Fruit fly (Drosophila melanogaster) whole organism, embryonic: ENCODE results near the gene CG16753.
A peak's percentile ranks its signal among the peaks of the same experiment; 100 is the strongest.

Source experiments
- Bgb ChIP-seq: fragments of 200-800 bp; sonication (Bioruptor generic); IDR thresholded peaks from 2 replicates; pipeline ENCODE4 v1.3.6; 2022; ENCODE audit warnings: missing biosample characterization, missing genetic modification characterization; ENCODE audit not compliant: partially characterized antibody
- Bteb2 ChIP-seq: fragments of 200-800 bp; sonication (Bioruptor generic); optimal IDR thresholded peaks from 2 replicates; lab custom pipeline; 2016; ENCODE audit warnings: missing biosample characterization, missing genetic modification characterization
- CG10209 ChIP-seq: fragments of 200-800 bp; sonication (Bioruptor generic); optimal IDR thresholded peaks from 3 replicates; lab custom pipeline; 2017; ENCODE audit warnings: missing biosample characterization, mild to moderate bottlenecking, missing genetic modification characterization, missing genetic modification reagents
- CG1024 ChIP-seq: fragments of 200-800 bp; sonication (Bioruptor generic); IDR thresholded peaks from 2 replicates; pipeline ENCODE4 v1.3.6; 2022; ENCODE audit warnings: missing biosample characterization, missing genetic modification characterization
- CG10543 ChIP-seq: fragments of 200-800 bp; sonication (Bioruptor generic); optimal IDR thresholded peaks from 3 replicates; lab custom pipeline; 2017; ENCODE audit warnings: missing biosample characterization, mild to moderate bottlenecking, missing genetic modification characterization, moderate library complexity
- CG10654 ChIP-seq: fragments of 200-800 bp; sonication (Bioruptor generic); optimal IDR thresholded peaks from 2 replicates; lab custom pipeline; 2016; ENCODE audit warnings: missing biosample characterization, missing genetic modification characterization
- CG11247 ChIP-seq: fragments of 200-800 bp; sonication (Bioruptor generic); IDR thresholded peaks from 2 replicates; pipeline ENCODE4 v1.3.6; 2022; ENCODE audit warnings: missing biosample characterization, missing genetic modification characterization
- CG11695 ChIP-seq: fragments of 200-800 bp; sonication (Bioruptor generic); IDR thresholded peaks from 3 replicates; pipeline ENCODE4 v1.3.6; 2022; ENCODE audit warnings: missing biosample characterization, missing genetic modification characterization
- CG11723 ChIP-seq: fragments of 200-800 bp; sonication (Bioruptor generic); optimal IDR thresholded peaks from 2 replicates; lab custom pipeline; 2017; ENCODE audit warnings: missing biosample characterization, mild to moderate bottlenecking, missing genetic modification characterization
- CG12236 ChIP-seq: fragments of 200-800 bp; sonication (Bioruptor generic); optimal IDR thresholded peaks from 2 replicates; lab custom pipeline; 2016; ENCODE audit warnings: missing biosample characterization, missing genetic modification characterization
- CG1233 ChIP-seq: fragments of 200-800 bp; sonication (Bioruptor generic); optimal IDR thresholded peaks from 4 replicates; lab custom pipeline; 2018; ENCODE audit warnings: missing biosample characterization, mild to moderate bottlenecking, missing genetic modification characterization
- CG17328 ChIP-seq: fragments of 200-800 bp; sonication (Bioruptor generic); IDR thresholded peaks from 2 replicates; pipeline ENCODE4 v1.3.6; 2022; ENCODE audit warnings: missing biosample characterization, missing genetic modification characterization
- CG17361 ChIP-seq: fragments of 200-800 bp; sonication (Bioruptor generic); IDR thresholded peaks from 3 replicates; pipeline ENCODE4 v1.3.6; 2022; ENCODE audit warnings: missing biosample characterization, missing genetic modification characterization
- CG17912 ChIP-seq: fragments of 200-800 bp; sonication (Bioruptor generic); optimal IDR thresholded peaks from 2 replicates; lab custom pipeline; 2018; ENCODE audit warnings: missing biosample characterization, mild to moderate bottlenecking, missing genetic modification characterization
- CG3065 ChIP-seq: fragments of 200-800 bp; sonication (Bioruptor generic); optimal IDR thresholded peaks from 2 replicates; lab custom pipeline; 2016; ENCODE audit warnings: missing biosample characterization, missing genetic modification characterization
- CG32532 ChIP-seq: fragments of 200-800 bp; sonication (Bioruptor generic); IDR thresholded peaks from 2 replicates; pipeline ENCODE4 v1.3.6; 2022; ENCODE audit warnings: missing biosample characterization, missing genetic modification characterization
- CG33213 ChIP-seq: fragments of 200-800 bp; sonication (Bioruptor generic); optimal IDR thresholded peaks from 3 replicates; lab custom pipeline; 2016; ENCODE audit warnings: missing biosample characterization, missing genetic modification characterization
- CG4854 ChIP-seq: fragments of 200-800 bp; sonication (Bioruptor generic); optimal IDR thresholded peaks from 2 replicates; lab custom pipeline; 2016; ENCODE audit warnings: missing biosample characterization, missing genetic modification characterization, inconsistent platforms
- CG7556 ChIP-seq: fragments of 200-800 bp; sonication (Bioruptor generic); optimal IDR thresholded peaks from 2 replicates; lab custom pipeline; 2017; ENCODE audit warnings: missing biosample characterization, mild to moderate bottlenecking, missing genetic modification characterization
- CG9817 ChIP-seq: fragments of 200-800 bp; sonication (Bioruptor generic); optimal IDR thresholded peaks from 2 replicates; lab custom pipeline; 2018; ENCODE audit warnings: missing biosample characterization, mild to moderate bottlenecking, missing genetic modification characterization, moderate library complexity
- CrebB ChIP-seq: fragments of 200-800 bp; sonication (Bioruptor generic); optimal IDR thresholded peaks from 3 replicates; lab custom pipeline; 2018; ENCODE audit warnings: missing biosample characterization, mild to moderate bottlenecking, missing genetic modification characterization
- Dbx ChIP-seq: fragments of 200-800 bp; sonication (Bioruptor generic); IDR thresholded peaks from 3 replicates; pipeline ENCODE4 v1.3.6; 2022; ENCODE audit warnings: missing biosample characterization, missing genetic modification characterization
- Dfd ChIP-seq, 2 experiments: fragments of >200 bp; optimal IDR thresholded peaks; 2 replicates each; lab custom pipeline; 2017; ENCODE audit warnings: missing biosample characterization in 2 of 2, missing genetic modification characterization in 2 of 2
- Dll ChIP-seq: fragments of 200-800 bp; sonication (Bioruptor generic); IDR thresholded peaks from 4 replicates; pipeline ENCODE4 v1.3.6; 2022; ENCODE audit warnings: missing biosample characterization, missing genetic modification characterization; ENCODE audit not compliant: partially characterized antibody
- Ets65A ChIP-seq: fragments of 200-800 bp; sonication (Bioruptor generic); peaks from one replicate; lab custom pipeline; 2016; ENCODE audit warnings: missing biosample characterization, missing genetic modification characterization
- NFAT ChIP-seq: fragments of 200-800 bp; sonication (Bioruptor generic); IDR thresholded peaks from 2 replicates; pipeline ENCODE4 v1.3.6; 2022; ENCODE audit warnings: missing biosample characterization, missing genetic modification characterization
- Nf-YB ChIP-seq: fragments of 200-800 bp; sonication (Bioruptor generic); optimal IDR thresholded peaks from 3 replicates; lab custom pipeline; 2019; ENCODE audit warnings: missing biosample characterization, mild to moderate bottlenecking, missing genetic modification characterization, moderate library complexity
- Sin3A ChIP-seq: fragments of >200 bp; optimal IDR thresholded peaks from 2 replicates; lab custom pipeline; 2018
- Stat92E ChIP-seq, 3 experiments: fragments of >200 bp in 2 of 3; fragments of 200-800 bp in 1 of 3; sonication (Bioruptor generic) in 1 of 3; optimal IDR thresholded peaks; 2 replicates each; lab custom pipeline; 2017 to 2019; ENCODE audit warnings: missing biosample characterization in 3 of 3, missing genetic modification characterization in 3 of 3, mild to moderate bottlenecking in 1 of 3, moderate library complexity in 1 of 3
- Xrp1 ChIP-seq: fragments of 200-800 bp; sonication (Bioruptor generic); IDR thresholded peaks from 2 replicates; pipeline ENCODE4 v1.3.6; 2022; ENCODE audit warnings: missing biosample characterization, missing genetic modification characterization
- ash1 ChIP-seq: fragments of 200-800 bp; sonication (Bioruptor generic); optimal IDR thresholded peaks from 2 replicates; lab custom pipeline; 2018; ENCODE audit warnings: missing biosample characterization, mild to moderate bottlenecking, missing genetic modification characterization
- bigmax ChIP-seq: fragments of 200-800 bp; sonication (Bioruptor generic); optimal IDR thresholded peaks from 2 replicates; lab custom pipeline; 2018; ENCODE audit warnings: missing biosample characterization, mild to moderate bottlenecking, missing genetic modification characterization
- bowl ChIP-seq: fragments of 200-800 bp; sonication (Bioruptor generic); IDR thresholded peaks from 2 replicates; pipeline ENCODE4 v1.3.6; 2022; ENCODE audit warnings: missing biosample characterization, missing genetic modification characterization
- chinmo ChIP-seq: fragments of 200-800 bp; sonication (Bioruptor generic); IDR thresholded peaks from 4 replicates; pipeline ENCODE4 v1.3.6; 2022; ENCODE audit warnings: missing biosample characterization, missing genetic modification characterization; ENCODE audit not compliant: partially characterized antibody
- da ChIP-seq: fragments of 200-800 bp; sonication (Bioruptor generic); optimal IDR thresholded peaks from 2 replicates; lab custom pipeline; 2016; ENCODE audit warnings: missing biosample characterization, missing genetic modification characterization
- exex ChIP-seq: fragments of 200-800 bp; sonication (Bioruptor generic); optimal IDR thresholded peaks from 4 replicates; lab custom pipeline; 2018; ENCODE audit warnings: missing biosample characterization, mild to moderate bottlenecking, missing genetic modification characterization, moderate library complexity
- ftz-f1 ChIP-seq: fragments of 200-800 bp; sonication (Bioruptor generic); optimal IDR thresholded peaks from 2 replicates; lab custom pipeline; 2016; ENCODE audit warnings: missing biosample characterization, missing genetic modification characterization
- fu2 ChIP-seq: fragments of 200-800 bp; sonication (Bioruptor generic); optimal IDR thresholded peaks from 2 replicates; lab custom pipeline; 2016; ENCODE audit warnings: missing biosample characterization, missing genetic modification characterization
- hbn ChIP-seq: fragments of 200-800 bp; sonication (Bioruptor generic); IDR thresholded peaks from 2 replicates; pipeline ENCODE4 v1.3.6; 2022; ENCODE audit warnings: missing biosample characterization, missing genetic modification characterization; ENCODE audit not compliant: partially characterized antibody
- kni ChIP-seq: fragments of 200-800 bp; sonication (Bioruptor generic); optimal IDR thresholded peaks from 3 replicates; lab custom pipeline; 2017; ENCODE audit warnings: mild to moderate bottlenecking, missing biosample characterization, missing genetic modification reagents, missing genetic modification characterization
- psq ChIP-seq: fragments of 200-800 bp; sonication (Bioruptor generic); optimal IDR thresholded peaks from 2 replicates; lab custom pipeline; 2017; ENCODE audit warnings: missing biosample characterization, missing genetic modification characterization
- sd ChIP-seq: fragments of 200-800 bp; sonication (Bioruptor generic); optimal IDR thresholded peaks from 3 replicates; lab custom pipeline; 2018; ENCODE audit warnings: missing biosample characterization, mild to moderate bottlenecking, missing genetic modification characterization, moderate library complexity
- sima ChIP-seq: fragments of 200-800 bp; sonication (Bioruptor generic); optimal IDR thresholded peaks from 2 replicates; lab custom pipeline; 2016; ENCODE audit warnings: missing biosample characterization, missing genetic modification characterization
- sqz ChIP-seq: fragments of 200-800 bp; sonication (Bioruptor generic); optimal IDR thresholded peaks from 3 replicates; lab custom pipeline; 2018; ENCODE audit warnings: missing biosample characterization, mild to moderate bottlenecking, missing genetic modification characterization
- ssp ChIP-seq: fragments of 200-800 bp; sonication (Bioruptor generic); IDR thresholded peaks from 2 replicates; pipeline ENCODE4 v1.3.6; 2022; ENCODE audit warnings: missing biosample characterization, missing genetic modification characterization
- stwl ChIP-seq: fragments of 200-800 bp; sonication (Bioruptor generic); optimal IDR thresholded peaks from 3 replicates; lab custom pipeline; 2018; ENCODE audit warnings: missing biosample characterization, mild to moderate bottlenecking, missing genetic modification characterization, moderate library complexity
- unpg ChIP-seq: fragments of 200-800 bp; sonication (Bioruptor generic); optimal IDR thresholded peaks from 3 replicates; lab custom pipeline; 2018; ENCODE audit warnings: missing biosample characterization, mild to moderate bottlenecking, missing genetic modification characterization, moderate library complexity
- vvl ChIP-seq: fragments of 200-800 bp; sonication (Bioruptor generic); IDR thresholded peaks from 2 replicates; pipeline ENCODE4 v1.3.6; 2022; ENCODE audit warnings: missing biosample characterization, missing genetic modification characterization
- z ChIP-seq: fragments of 200-800 bp; sonication (Bioruptor generic); IDR thresholded peaks from 3 replicates; pipeline ENCODE4 v1.3.6; 2022; ENCODE audit warnings: missing biosample characterization, missing genetic modification characterization
- zfh1 ChIP-seq: fragments of 200-800 bp; sonication (Bioruptor generic); IDR thresholded peaks from 3 replicates; pipeline ENCODE4 v1.3.6; 2022; ENCODE audit warnings: missing biosample characterization, missing genetic modification characterization

The CG16753 gene

dm6 chr3L:3052110-3052871 lies 2.6 kb upstream of the CG16753 start, which contains the start of gene CG1271 (continued):
- TF ChIP-seq sima (GFP tag; lab: Kevin White, UChicago) (no peak), Ets65A (GFP tag; lab: Kevin White, UChicago) (peak; percentile 96), ftz-f1 (GFP tag; lab: Kevin White, UChicago) (no peak), kni (peak; percentile 93), fu2 (GFP tag; lab: Kevin White, UChicago) (peak; percentile 59), CrebB (tag; lab: Kevin White, UChicago) (peak; percentile 3), CG10654 (GFP tag; lab: Kevin White, UChicago) (peak; percentile 68), CG33213 (GFP tag; lab: Kevin White, UChicago) (peak; percentile 60), CG9817 (tag; lab: Kevin White, UChicago) (peak; percentile 45), da (GFP tag; lab: Kevin White, UChicago) (peak; percentile 34), CG12236 (GFP tag; lab: Kevin White, UChicago) (peak; percentile 46), CG17328 (GFP tag; lab: Robert Waterston, UW) (no peak), CG3065 (GFP tag; lab: Kevin White, UChicago) (no peak), CG17361 (GFP tag; lab: Robert Waterston, UW) (peak; percentile 74), CG17912 (GFP tag; lab: Kevin White, UChicago) (no peak), CG32532 (peak; percentile 72), CG1024 (GFP tag; lab: Robert Waterston, UW) (no peak), bigmax (no peak), Bgb (GFP tag; lab: Robert Waterston, UW) (no peak), ash1 (GFP tag; lab: Kevin White, UChicago) (no peak), ssp (GFP tag; lab: Robert Waterston, UW) (peak; percentile 66), exex (tag; lab: Kevin White, UChicago) (peak; percentile 80), CG10543 (peak; percentile 81), Dfd (GFP tag; optimal IDR thresholded peaks at IDR 0.05; lab: Kevin White, UChicago) (no peak), CG11695 (GFP tag; lab: Robert Waterston, UW) (no peak; the same call in 1 of the 3 replicates), CG10209 (GFP tag; lab: Kevin White, UChicago) (peak; percentile 54), psq (GFP tag; lab: Kevin White, UChicago) (no peak), Sin3A (lab: Kevin White, UChicago) (peak; percentile 82), CG4854 (GFP tag; lab: Kevin White, UChicago) (peak; percentile 64), stwl (peak; percentile 88), sd (tag; lab: Kevin White, UChicago) (peak; percentile 19), unpg (peak; percentile 43), chinmo (0 out of 4 replicates have a peak, but pooled peaks have one; percentile 60), CG7556 (GFP tag; lab: Kevin White, UChicago) (peak; percentile 41), Dll (peak; percentile 40; the same call in 2 of the 4 replicates), vvl (GFP tag; lab: Robert Waterston, UW) (peak; percentile 67), CG11247 (GFP tag; lab: Robert Waterston, UW) (peak; percentile 51), Stat92E (GFP tag; optimal IDR thresholded peaks at IDR 0.05; lab: Kevin White, UChicago) (peak in 1 of 3 experiments; percentile 58), Dbx (GFP tag; lab: Robert Waterston, UW) (peak; percentile 41; the same call in 1 of the 3 replicates), CG11723 (GFP tag; lab: Kevin White, UChicago) (no peak), Xrp1 (GFP tag; lab: Robert Waterston, UW) (peak; percentile 63; the same call in 1 of the 2 replicates), Bteb2 (GFP tag; lab: Kevin White, UChicago) (peak; percentile 61), hbn (GFP tag; lab: Robert Waterston, UW) (no peak), zfh1 (GFP tag; lab: Robert Waterston, UW) (peak; percentile 70), sqz (GFP tag; lab: Kevin White, UChicago) (no peak), Nf-YB (peak; percentile 29), CG1233 (GFP tag; lab: Kevin White, UChicago) (peak; percentile 51), NFAT (GFP tag; lab: Robert Waterston, UW) (peak; percentile 58), bowl (GFP tag; lab: Robert Waterston, UW) (no peak), z (GFP tag; lab: Robert Waterston, UW) (no peak)
